Fruit fly (Drosophila melanogaster) whole organism, embryonic: ENCODE data around the gene IntS10.

Experiments
- Atf6 ChIP-seq: fragments of 200-800 bp; sonication (Bioruptor generic); IDR thresholded peaks from 2 replicates; pipeline ENCODE4 v1.3.6; 2022; ENCODE audit warnings: missing biosample characterization, missing genetic modification characterization
- Bteb2 ChIP-seq: fragments of 200-800 bp; sonication (Bioruptor generic); optimal IDR thresholded peaks from 2 replicates; lab custom pipeline; 2016; ENCODE audit warnings: missing biosample characterization, missing genetic modification characterization
- CG12299 ChIP-seq: fragments of 200-800 bp; sonication (Bioruptor generic); optimal IDR thresholded peaks from 2 replicates; lab custom pipeline; 2018; ENCODE audit warnings: missing biosample characterization, mild to moderate bottlenecking, missing genetic modification characterization
- CG13123 ChIP-seq: fragments of 200-800 bp; sonication (Bioruptor generic); optimal IDR thresholded peaks from 2 replicates; lab custom pipeline; 2016; ENCODE audit warnings: missing biosample characterization, missing genetic modification characterization
- CG14050 ChIP-seq: fragments of 200-800 bp; sonication (Bioruptor generic); IDR thresholded peaks from 3 replicates; pipeline ENCODE4 v1.3.6; 2022; ENCODE audit warnings: missing biosample characterization, missing genetic modification characterization
- CG15073 ChIP-seq: fragments of 200-800 bp; sonication (Bioruptor generic); optimal IDR thresholded peaks from 2 replicates; lab custom pipeline; 2016; ENCODE audit warnings: missing biosample characterization, missing genetic modification characterization
- CG17829 ChIP-seq: fragments of 200-800 bp; optimal IDR thresholded peaks from 2 replicates; lab custom pipeline; 2019; ENCODE audit warnings: missing biosample characterization, mild to moderate bottlenecking, missing genetic modification characterization, moderate library complexity
- CG18619 ChIP-seq: fragments of 200-800 bp; sonication (Bioruptor generic); optimal IDR thresholded peaks from 3 replicates; lab custom pipeline; 2017; ENCODE audit warnings: missing biosample characterization, mild to moderate bottlenecking, missing genetic modification characterization
- CG2120 ChIP-seq: fragments of 200-800 bp; sonication (Bioruptor generic); optimal IDR thresholded peaks from 3 replicates; lab custom pipeline; 2016; ENCODE audit warnings: missing biosample characterization, missing genetic modification characterization
- CG2129 ChIP-seq: fragments of 200-800 bp; sonication (Bioruptor generic); IDR thresholded peaks from 2 replicates; pipeline ENCODE4 v1.3.6; 2022; ENCODE audit warnings: missing biosample characterization, missing genetic modification characterization; ENCODE audit not compliant: partially characterized antibody
- CG2712 ChIP-seq: fragments of 200-800 bp; optimal IDR thresholded peaks from 3 replicates; lab custom pipeline; 2019; ENCODE audit warnings: missing biosample characterization, mild to moderate bottlenecking, missing genetic modification characterization, moderate library complexity
- CG2889 ChIP-seq: fragments of 200-800 bp; sonication (Bioruptor generic); IDR thresholded peaks from 3 replicates; pipeline ENCODE4 v1.3.6; 2022; ENCODE audit warnings: missing biosample characterization, missing genetic modification characterization
- CG31388 ChIP-seq: fragments of 200-800 bp; sonication (Bioruptor generic); optimal IDR thresholded peaks from 2 replicates; lab custom pipeline; 2016; ENCODE audit warnings: missing biosample characterization, missing genetic modification characterization
- CG4404 ChIP-seq: fragments of 200-800 bp; sonication (Bioruptor generic); IDR thresholded peaks from 2 replicates; pipeline ENCODE4 v1.3.6; 2022; ENCODE audit warnings: missing biosample characterization, missing genetic modification characterization
- CG6854 ChIP-seq: fragments of 200-800 bp; sonication (Bioruptor generic); optimal IDR thresholded peaks from 3 replicates; lab custom pipeline; 2017; ENCODE audit warnings: missing biosample characterization, mild to moderate bottlenecking, missing genetic modification characterization
- CG7372 ChIP-seq: fragments of 200-800 bp; sonication (Bioruptor generic); IDR thresholded peaks from 2 replicates; pipeline ENCODE4 v1.3.6; 2022; ENCODE audit warnings: missing biosample characterization, missing genetic modification characterization
- CG7556 ChIP-seq: fragments of 200-800 bp; sonication (Bioruptor generic); optimal IDR thresholded peaks from 2 replicates; lab custom pipeline; 2017; ENCODE audit warnings: missing biosample characterization, mild to moderate bottlenecking, missing genetic modification characterization
- CG8290 ChIP-seq, 3 experiments: fragments of 200-800 bp; sonication (Bioruptor generic); optimal IDR thresholded peaks; 2 replicates each; lab custom pipeline; 2016 to 2019; ENCODE audit warnings: missing biosample characterization in 3 of 3, missing genetic modification characterization in 3 of 3, mild to moderate bottlenecking in 2 of 3, moderate library complexity in 1 of 3
- Chrac-16 ChIP-seq: fragments of 200-800 bp; sonication (Bioruptor generic); optimal IDR thresholded peaks from 3 replicates; lab custom pipeline; 2016; ENCODE audit warnings: missing biosample characterization, missing genetic modification characterization
- Dbx ChIP-seq: fragments of 200-800 bp; sonication (Bioruptor generic); IDR thresholded peaks from 3 replicates; pipeline ENCODE4 v1.3.6; 2022; ENCODE audit warnings: missing biosample characterization, missing genetic modification characterization
- Dip3 ChIP-seq: fragments of 200-800 bp; sonication (Bioruptor generic); optimal IDR thresholded peaks from 3 replicates; lab custom pipeline; 2016; ENCODE audit warnings: missing biosample characterization, missing genetic modification characterization
- Dref ChIP-seq: fragments of 200-800 bp; sonication (Bioruptor generic); IDR thresholded peaks from 2 replicates; pipeline ENCODE4 v1.3.6; 2022; ENCODE audit warnings: missing biosample characterization, missing genetic modification characterization
- E2f2 ChIP-seq: fragments of 200-800 bp; sonication (Bioruptor generic); IDR thresholded peaks from 2 replicates; pipeline ENCODE4 v1.3.6; 2022; ENCODE audit warnings: missing biosample characterization, missing genetic modification characterization
- Hand ChIP-seq: fragments of 200-800 bp; sonication (Bioruptor generic); optimal IDR thresholded peaks from 2 replicates; lab custom pipeline; 2017; ENCODE audit warnings: mild to moderate bottlenecking, missing biosample characterization, missing genetic modification reagents, missing genetic modification characterization
- HmgZ ChIP-seq: fragments of 200-800 bp; sonication (Bioruptor generic); optimal IDR thresholded peaks from 2 replicates; lab custom pipeline; 2018; ENCODE audit warnings: missing biosample characterization, mild to moderate bottlenecking, missing genetic modification characterization
- Kr ChIP-seq: fragments of 200-800 bp; sonication (Bioruptor generic); optimal IDR thresholded peaks from 2 replicates; lab custom pipeline; 2017; ENCODE audit warnings: missing biosample characterization, mild to moderate bottlenecking, missing genetic modification characterization
- MBD-R2 ChIP-seq: fragments of 200-800 bp; sonication (Bioruptor generic); IDR thresholded peaks from 2 replicates; pipeline ENCODE4 v1.3.6; 2022; ENCODE audit warnings: missing biosample characterization, missing genetic modification characterization
- NC2β ChIP-seq: fragments of 200-800 bp; sonication (Bioruptor generic); optimal IDR thresholded peaks from 2 replicates; lab custom pipeline; 2016; ENCODE audit warnings: missing biosample characterization, missing genetic modification characterization
- NK7.1 ChIP-seq: fragments of 200-800 bp; sonication (Bioruptor generic); optimal IDR thresholded peaks from 3 replicates; lab custom pipeline; 2016; ENCODE audit warnings: missing biosample characterization, missing genetic modification characterization
- PHDP ChIP-seq: fragments of 200-800 bp; sonication (Bioruptor generic); optimal IDR thresholded peaks from 3 replicates; lab custom pipeline; 2018; ENCODE audit warnings: missing biosample characterization, mild to moderate bottlenecking, missing genetic modification characterization, moderate library complexity
- Trl ChIP-seq, 3 experiments: fragments of >200 bp in 2 of 3; fragments of 200-800 bp in 1 of 3; sonication (Bioruptor generic) in 1 of 3; optimal IDR thresholded peaks; 2 replicates in 1 of 3; 3 replicates in 2 of 3; lab custom pipeline; 2016 to 2017; ENCODE audit warnings: missing biosample characterization in 1 of 3, missing genetic modification characterization in 1 of 3
- al ChIP-seq: fragments of 200-800 bp; sonication (Bioruptor generic); IDR thresholded peaks from 2 replicates; pipeline ENCODE4 v1.3.6; 2022; ENCODE audit warnings: missing biosample characterization, missing genetic modification characterization
- cad ChIP-seq: fragments of >200 bp; optimal IDR thresholded peaks from 2 replicates; lab custom pipeline; 2017; ENCODE audit warnings: missing biosample characterization, missing genetic modification characterization
- ci ChIP-seq: fragments of 200-800 bp; sonication (Bioruptor generic); IDR thresholded peaks from 3 replicates; pipeline ENCODE4 v1.3.6; 2022; ENCODE audit warnings: missing biosample characterization, missing genetic modification characterization
- da ChIP-seq: fragments of 200-800 bp; sonication (Bioruptor generic); optimal IDR thresholded peaks from 2 replicates; lab custom pipeline; 2016; ENCODE audit warnings: missing biosample characterization, missing genetic modification characterization
- dm ChIP-seq: fragments of 200-800 bp; sonication (Bioruptor generic); optimal IDR thresholded peaks from 3 replicates; lab custom pipeline; 2016; ENCODE audit warnings: missing biosample characterization, missing genetic modification characterization
- dmrt99B ChIP-seq: fragments of 200-800 bp; sonication (Bioruptor generic); optimal IDR thresholded peaks from 2 replicates; lab custom pipeline; 2018; ENCODE audit warnings: missing biosample characterization, mild to moderate bottlenecking, missing genetic modification characterization, moderate library complexity
- gcm ChIP-seq: fragments of 200-800 bp; sonication (Bioruptor generic); optimal IDR thresholded peaks from 2 replicates; lab custom pipeline; 2019; ENCODE audit warnings: missing biosample characterization, mild to moderate bottlenecking, missing genetic modification characterization, moderate library complexity
- gcm2 ChIP-seq: fragments of 200-800 bp; sonication (Bioruptor generic); optimal IDR thresholded peaks from 2 replicates; lab custom pipeline; 2016; ENCODE audit warnings: missing biosample characterization, missing genetic modification characterization
- gfzf ChIP-seq: fragments of 200-800 bp; sonication (Bioruptor generic); optimal IDR thresholded peaks from 2 replicates; lab custom pipeline; 2016; ENCODE audit warnings: missing biosample characterization, mild to moderate bottlenecking, missing genetic modification characterization, moderate library complexity
- ham ChIP-seq: fragments of 200-800 bp; sonication (Bioruptor generic); IDR thresholded peaks from 2 replicates; pipeline ENCODE4 v1.3.6; 2022; ENCODE audit warnings: missing biosample characterization, missing genetic modification characterization
- kni ChIP-seq: fragments of 200-800 bp; sonication (Bioruptor generic); optimal IDR thresholded peaks from 3 replicates; lab custom pipeline; 2017; ENCODE audit warnings: mild to moderate bottlenecking, missing biosample characterization, missing genetic modification reagents, missing genetic modification characterization
- nerfin-1 ChIP-seq: fragments of 200-800 bp; sonication (Bioruptor generic); optimal IDR thresholded peaks from 3 replicates; lab custom pipeline; 2019; ENCODE audit warnings: missing biosample characterization, mild to moderate bottlenecking, missing genetic modification characterization, moderate library complexity
- phol ChIP-seq: fragments of 200-800 bp; sonication (Bioruptor generic); optimal IDR thresholded peaks from 3 replicates; lab custom pipeline; 2018; ENCODE audit warnings: missing biosample characterization, mild to moderate bottlenecking, missing genetic modification characterization, moderate library complexity
- pita ChIP-seq: fragments of 200-800 bp; sonication (Bioruptor generic); optimal IDR thresholded peaks from 2 replicates; lab custom pipeline; 2017; ENCODE audit warnings: missing biosample characterization, mild to moderate bottlenecking, missing genetic modification characterization
- pnt ChIP-seq: fragments of 200-800 bp; sonication (Bioruptor generic); optimal IDR thresholded peaks from 3 replicates; lab custom pipeline; 2016; ENCODE audit warnings: missing biosample characterization, missing genetic modification characterization
- sna ChIP-seq: fragments of 200-800 bp; sonication (Bioruptor generic); IDR thresholded peaks from 2 replicates; pipeline ENCODE4 v1.3.6; 2022; ENCODE audit warnings: missing biosample characterization, missing genetic modification characterization; ENCODE audit not compliant: partially characterized antibody
- sob ChIP-seq: fragments of 200-800 bp; sonication (Bioruptor generic); IDR thresholded peaks from 2 replicates; pipeline ENCODE4 v1.3.6; 2022; ENCODE audit warnings: missing biosample characterization, missing genetic modification characterization
- tio ChIP-seq: fragments of 200-800 bp; sonication (Bioruptor generic); optimal IDR thresholded peaks from 2 replicates; lab custom pipeline; 2017; ENCODE audit warnings: missing biosample characterization, missing genetic modification characterization, inconsistent platforms
- tx ChIP-seq: fragments of 200-800 bp; sonication (Bioruptor generic); optimal IDR thresholded peaks from 2 replicates; lab custom pipeline; 2016; ENCODE audit warnings: missing biosample characterization, missing genetic modification characterization

Gene IntS10

dm6 chr3L:3785002-3785661 lies 21.4 kb upstream of the IntS10 start (continued):
- peak; percentile 93 for TF ChIP-seq tio
- TF ChIP-seq Bteb2 = peak; percentile 90
- TF ChIP-seq PHDP (tag; lab: Kevin White, UChicago) = peak; percentile 95
- peak; percentile 91 for TF ChIP-seq CG7556 (GFP tag; lab: Kevin White, UChicago)
- no peak for TF ChIP-seq pita (GFP tag; lab: Kevin White, UChicago)
- peak; percentile 89 for TF ChIP-seq HmgZ
- TF ChIP-seq dm = peak; percentile 89
- peak; percentile 77 for TF ChIP-seq E2f2 (GFP tag; lab: Robert Waterston, UW)
- peak; percentile 96 for TF ChIP-seq pnt (GFP tag; lab: Kevin White, UChicago)
- TF ChIP-seq kni (GFP tag; lab: Kevin White, UChicago) = peak; percentile 15
- TF ChIP-seq nerfin-1 = peak; percentile 70
- no peak for TF ChIP-seq Trl (optimal IDR thresholded peaks at IDR 0.05; lab: Kevin White, UChicago)
- peak; percentile 96 for TF ChIP-seq Trl (GFP tag; optimal IDR thresholded peaks at IDR 0.05; lab: Kevin White, UChicago)
- TF ChIP-seq gcm (GFP tag; lab: Kevin White, UChicago) = peak; percentile 90
- peak; percentile 78 for TF ChIP-seq NK7.1 (GFP tag; lab: Kevin White, UChicago)
- TF ChIP-seq CG14050 (GFP tag; lab: Robert Waterston, UW) = peak; percentile 95
- peak; percentile 73 for TF ChIP-seq ham
- TF ChIP-seq CG2712 = peak; percentile 91
- TF ChIP-seq cad (GFP tag; lab: Kevin White, UChicago) = no peak
- peak; percentile 88 for TF ChIP-seq phol
- TF ChIP-seq Hand (GFP tag; lab: Kevin White, UChicago) = peak; percentile 82
- TF ChIP-seq CG7372 (GFP tag; lab: Robert Waterston, UW) = peak; percentile 91
- TF ChIP-seq ci = peak; percentile 98
- TF ChIP-seq CG2889 = peak; percentile 95
- TF ChIP-seq Kr (GFP tag; lab: Kevin White, UChicago) = peak; percentile 70
- TF ChIP-seq Dbx (GFP tag; lab: Robert Waterston, UW) = peak; percentile 90
- TF ChIP-seq CG2129 (GFP tag; lab: Robert Waterston, UW) = no peak
- TF ChIP-seq gcm2 (GFP tag; lab: Kevin White, UChicago) = peak; percentile 92
- peak; percentile 55 for TF ChIP-seq CG8290 (GFP tag; optimal IDR thresholded peaks at IDR 0.05; lab: Kevin White, UChicago)
- TF ChIP-seq CG8290 (tag; optimal IDR thresholded peaks at IDR 0.05; lab: Kevin White, UChicago) = peak in 1 of 2 experiments; percentile 99
- TF ChIP-seq CG18619 (GFP tag; lab: Kevin White, UChicago) = peak; percentile 91
- peak; percentile 94 for TF ChIP-seq dmrt99B (tag; lab: Kevin White, UChicago)
- peak; percentile 68 for TF ChIP-seq CG6854 (GFP tag; lab: Kevin White, UChicago)
- TF ChIP-seq Dref (GFP tag; lab: Robert Waterston, UW) = no peak
- TF ChIP-seq Atf6 = peak; percentile 92
- peak; percentile 86 for TF ChIP-seq Dip3
- peak; percentile 39; the same call in 1 of the 2 replicates for TF ChIP-seq sna
- peak; percentile 97 for TF ChIP-seq da (GFP tag; lab: Kevin White, UChicago)
- peak; percentile 93 for TF ChIP-seq tx (GFP tag; lab: Kevin White, UChicago)
- peak; percentile 91 for TF ChIP-seq CG2120 (GFP tag; lab: Kevin White, UChicago)
- TF ChIP-seq sob = peak; percentile 94
- TF ChIP-seq CG4404 = peak; percentile 96
- TF ChIP-seq gfzf (GFP tag; lab: Kevin White, UChicago) = no peak
- peak; percentile 96 for TF ChIP-seq NC2β (GFP tag; lab: Kevin White, UChicago)
- peak; percentile 85 for TF ChIP-seq MBD-R2 (GFP tag; lab: Robert Waterston, UW)
- TF ChIP-seq al (GFP tag; lab: Robert Waterston, UW) = peak; percentile 88
- peak; percentile 85 for TF ChIP-seq CG17829 (tag; lab: Kevin White, UChicago)
- peak; percentile 73 for TF ChIP-seq CG15073 (GFP tag; lab: Kevin White, UChicago)
- peak; percentile 75 for TF ChIP-seq CG12299 (tag; lab: Kevin White, UChicago)
- peak; percentile 96 for TF ChIP-seq Chrac-16 (GFP tag; lab: Kevin White, UChicago)
- TF ChIP-seq CG31388 (GFP tag; lab: Kevin White, UChicago) = peak; percentile 66
- TF ChIP-seq CG13123 (GFP tag; lab: Kevin White, UChicago) = peak; percentile 90
